Worm (Caenorhabditis elegans) whole organism, L1 larva: ENCODE data around the gene pod-2.
A peak's percentile ranks its signal among the peaks of the same experiment; 100 is the strongest.

ENCODE experiments used
- C04F5.9 ChIP-seq: sonication (generic microtip); optimal IDR thresholded peaks from 2 replicates; lab custom pipeline; 2016; ENCODE audit warnings: missing genetic modification characterization, missing compliant biosample characterization
- C34B4.2 ChIP-seq: sonication (generic microtip); optimal IDR thresholded peaks from 2 replicates; lab custom pipeline; 2017; ENCODE audit warnings: mild to moderate bottlenecking, missing genetic modification characterization, missing compliant biosample characterization
- F16B12.6 ChIP-seq: fragments of 150-350 bp; optimal IDR thresholded peaks from 2 replicates; lab custom pipeline; 2014; ENCODE audit warnings: missing biosample characterization, missing genetic modification characterization
- aha-1 ChIP-seq: fragments of 150-350 bp; optimal IDR thresholded peaks from 2 replicates; lab custom pipeline; 2014; ENCODE audit warnings: missing biosample characterization, missing genetic modification characterization
- aly-2 ChIP-seq: fragments of 150-350 bp; optimal IDR thresholded peaks from 2 replicates; lab custom pipeline; 2014; ENCODE audit warnings: missing biosample characterization, missing genetic modification characterization
- blmp-1 ChIP-seq: fragments of 150-350 bp; optimal IDR thresholded peaks from 2 replicates; lab custom pipeline; 2014; ENCODE audit warnings: missing biosample characterization, missing genetic modification characterization
- dsc-1 ChIP-seq: sonication (generic microtip); optimal IDR thresholded peaks from 2 replicates; lab custom pipeline; 2016; ENCODE audit warnings: mild to moderate bottlenecking, missing genetic modification characterization, missing compliant biosample characterization
- efl-1 ChIP-seq, 4 experiments: fragments of 150-350 bp; optimal IDR thresholded peaks in 3 of 4; peaks in 1 of 4; 1 replicate in 1 of 4; 2 replicates in 3 of 4; lab custom pipeline; 2014; ENCODE audit warnings: missing biosample characterization in 2 of 4, missing genetic modification characterization in 2 of 4, missing genetic modification reagents in 2 of 4
- lsy-2 ChIP-seq, 2 experiments: fragments of 150-350 bp; optimal IDR thresholded peaks; 2 replicates each; lab custom pipeline; 2014; ENCODE audit warnings: missing biosample characterization in 2 of 2, missing genetic modification characterization in 2 of 2
- nhr-237 ChIP-seq: fragments of 150-350 bp; optimal IDR thresholded peaks from 2 replicates; lab custom pipeline; 2014; ENCODE audit warnings: missing biosample characterization, missing genetic modification characterization
- nhr-28 ChIP-seq: fragments of 150-350 bp; optimal IDR thresholded peaks from 2 replicates; lab custom pipeline; 2014; ENCODE audit warnings: missing biosample characterization, missing genetic modification characterization
- nhr-71 ChIP-seq: sonication (generic microtip); optimal IDR thresholded peaks from 2 replicates; lab custom pipeline; 2016; ENCODE audit warnings: mild to moderate bottlenecking, missing genetic modification characterization, moderate library complexity, missing compliant biosample characterization
- pax-3 ChIP-seq: fragments of 200-800 bp; sonication (Bioruptor generic); optimal IDR thresholded peaks from 2 replicates; lab custom pipeline; 2018; ENCODE audit warnings: mild to moderate bottlenecking, missing genetic modification characterization, moderate library complexity, missing compliant biosample characterization
- skn-1 ChIP-seq: fragments of 150-350 bp; optimal IDR thresholded peaks from 2 replicates; lab custom pipeline; 2014; ENCODE audit warnings: missing biosample characterization, missing genetic modification characterization
- snu-23 ChIP-seq: sonication (generic microtip); optimal IDR thresholded peaks from 2 replicates; lab custom pipeline; 2016; ENCODE audit warnings: missing genetic modification characterization, missing compliant biosample characterization
- sox-4 ChIP-seq: sonication (generic microtip); optimal IDR thresholded peaks from 2 replicates; lab custom pipeline; 2016; ENCODE audit warnings: missing genetic modification characterization, missing compliant biosample characterization
- sup-37 ChIP-seq: fragments of 200-800 bp; sonication (Bioruptor generic); optimal IDR thresholded peaks from 2 replicates; lab custom pipeline; 2018; ENCODE audit warnings: mild to moderate bottlenecking, missing genetic modification characterization, missing compliant biosample characterization
- tbx-2 ChIP-seq: sonication (generic microtip); optimal IDR thresholded peaks from 2 replicates; lab custom pipeline; 2016; ENCODE audit warnings: missing genetic modification characterization, missing compliant biosample characterization
- unc-130 ChIP-seq: fragments of 150-350 bp; optimal IDR thresholded peaks from 2 replicates; lab custom pipeline; 2017; ENCODE audit warnings: missing biosample characterization, missing genetic modification characterization, inconsistent platforms
- ztf-11 ChIP-seq, 2 experiments: sonication (generic microtip); optimal IDR thresholded peaks; 2 replicates each; lab custom pipeline; 2016 to 2017; ENCODE audit warnings: missing genetic modification characterization in 2 of 2, missing biosample characterization in 1 of 2, missing compliant biosample characterization in 1 of 2

Gene pod-2

DNA sequence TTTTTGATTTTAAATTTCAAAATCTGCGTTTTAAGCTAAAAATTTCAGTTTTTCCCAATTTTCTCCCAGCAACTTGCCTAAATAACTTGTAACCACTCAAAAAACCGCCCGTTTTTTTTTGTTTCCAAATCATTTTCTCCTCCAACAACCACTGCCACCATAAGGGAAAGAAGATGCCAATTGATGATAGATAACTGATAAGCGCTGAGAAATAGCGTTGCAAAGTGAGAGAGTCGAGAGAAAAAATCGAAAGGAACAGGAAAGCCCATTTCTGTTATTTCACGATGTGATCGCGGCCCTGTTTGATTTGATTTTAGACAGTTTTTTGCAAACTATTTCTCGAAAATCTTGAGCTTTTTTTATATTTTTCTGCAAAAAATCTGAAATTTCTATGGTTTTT lies 53.1 kb downstream of the pod-2 start (continued):
- TF ChIP-seq dsc-1 (tag; lab: Kevin White, UChicago) (no peak), F16B12.6 (tag; lab: Kevin White, UChicago) (no peak), nhr-237 (tag; lab: Kevin White, UChicago) (no peak)

DNA sequence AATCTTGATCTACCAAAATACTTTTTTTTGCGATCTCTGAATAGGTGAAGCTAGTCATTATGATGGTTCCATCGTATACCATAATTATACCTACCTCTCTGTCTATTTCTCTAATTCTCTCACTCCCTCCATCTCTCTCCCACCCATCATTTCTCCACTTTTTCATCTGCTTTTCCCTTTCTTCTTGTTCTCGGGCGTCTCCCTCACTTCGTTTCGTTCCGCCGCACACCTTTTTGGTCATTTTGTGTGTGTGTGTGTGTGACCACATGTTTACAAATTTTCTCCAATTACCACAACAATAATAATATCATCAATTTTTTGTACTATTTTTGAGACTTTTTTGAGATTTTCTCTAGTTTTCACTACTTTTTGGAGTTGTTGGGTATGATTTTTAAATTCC lies 55.3 kb downstream of the pod-2 start:
- no peak for TF ChIP-seq C34B4.2 (tag; lab: Kevin White, UChicago)
- TF ChIP-seq tbx-2 (tag; lab: Kevin White, UChicago), result no peak
- peak; percentile 93 for TF ChIP-seq blmp-1 (tag; lab: Kevin White, UChicago)
- no peak for TF ChIP-seq skn-1 (tag; lab: Kevin White, UChicago)

DNA sequence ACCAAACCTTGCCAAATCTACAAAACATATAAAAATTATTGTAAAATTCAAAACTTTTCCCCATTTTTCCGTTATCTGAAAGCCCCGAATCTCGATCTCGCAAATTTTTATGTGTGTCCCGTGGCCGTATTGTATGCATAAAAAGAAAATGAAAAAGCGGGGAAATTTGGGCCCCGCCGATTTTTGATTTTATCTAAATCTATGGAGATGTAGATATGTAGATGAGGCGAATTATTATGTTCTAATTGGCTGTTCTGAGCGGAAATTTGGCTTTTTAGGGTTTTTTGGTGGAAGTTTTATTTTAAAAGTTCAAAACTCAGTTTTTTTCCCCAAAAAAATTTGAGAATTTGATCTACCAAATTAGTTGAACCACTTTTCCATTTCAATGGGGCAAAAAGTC lies 59.5 kb downstream of the pod-2 start:
- TF ChIP-seq efl-1 (optimal IDR thresholded peaks at IDR 0.05; lab: Kevin White, UChicago) (no peak), efl-1 (GFP tag; optimal IDR thresholded peaks at IDR 0.05 in 1 of 2; lab: Kevin White, UChicago) (no peak), pax-3 (tag; lab: Kevin White, UChicago) (no peak), sox-4 (tag; lab: Kevin White, UChicago) (no peak), nhr-71 (no peak), nhr-28 (tag; lab: Kevin White, UChicago) (no peak), aha-1 (tag; lab: Kevin White, UChicago) (no peak)

DNA sequence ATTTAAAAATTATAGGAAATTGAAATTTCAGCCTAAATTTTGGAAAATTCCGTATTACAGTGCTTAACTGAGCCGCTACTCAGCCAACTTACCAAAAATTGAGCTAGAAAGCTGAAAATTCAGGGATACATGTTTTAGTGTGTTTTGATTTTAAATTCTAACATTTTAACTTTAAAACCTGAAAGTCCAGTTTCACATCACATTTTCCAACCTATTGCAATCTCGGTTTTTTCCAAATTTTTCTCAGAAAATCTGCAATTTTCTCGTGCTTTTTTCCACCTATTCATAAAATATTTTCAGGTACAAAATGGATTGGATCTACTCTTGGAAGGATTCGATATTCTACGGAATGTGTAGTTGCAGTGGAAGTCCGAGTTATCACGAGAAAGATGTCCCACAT lies 60.5 kb downstream of the pod-2 start, which contains the start of gene F53A10.2:
F53A10.2 (plus strand) TSS at position 301 of the 400 bp plus-strand sequence.
- TF ChIP-seq tbx-2 (tag; lab: Kevin White, UChicago), result no peak
- no peak for TF ChIP-seq lsy-2 (tag; optimal IDR thresholded peaks at IDR 0.05; lab: Kevin White, UChicago)
- TF ChIP-seq snu-23 (GFP tag; lab: Kevin White, UChicago), result no peak
- no peak for TF ChIP-seq blmp-1 (tag; lab: Kevin White, UChicago)
- no peak for TF ChIP-seq aly-2
- TF ChIP-seq skn-1 (tag; lab: Kevin White, UChicago), result no peak
- TF ChIP-seq ztf-11 (tag; optimal IDR thresholded peaks at IDR 0.05; lab: Kevin White, UChicago), result no peak
- no peak for TF ChIP-seq unc-130 (tag; lab: Kevin White, UChicago)

DNA sequence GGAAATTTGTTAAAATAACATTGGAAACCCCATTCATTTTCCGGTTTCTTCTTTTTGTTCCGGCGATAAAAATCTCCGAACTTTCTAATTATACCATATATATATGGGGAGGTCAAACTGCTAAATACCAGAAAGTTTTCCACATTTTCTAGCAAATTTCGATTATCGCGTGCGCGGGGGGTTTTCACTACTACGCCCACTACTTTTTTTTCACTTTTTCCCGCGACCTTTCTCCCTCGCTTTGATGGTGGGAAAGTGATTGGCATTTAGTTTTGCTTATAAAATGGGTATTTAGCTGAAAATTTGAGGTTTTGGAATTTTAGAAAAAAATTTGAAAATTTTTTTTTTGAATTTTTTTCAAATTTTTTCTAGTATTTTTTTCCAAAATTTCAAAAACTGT lies 63.4 kb downstream of the pod-2 start:
- TF ChIP-seq C04F5.9 (tag; lab: Kevin White, UChicago), result no peak
- TF ChIP-seq sup-37 (GFP tag; lab: Kevin White, UChicago), result no peak
- no peak for TF ChIP-seq ztf-11 (tag; optimal IDR thresholded peaks at IDR 0.05; lab: Kevin White, UChicago)
- TF ChIP-seq blmp-1 (tag; lab: Kevin White, UChicago), result peak; percentile 96
- no peak for TF ChIP-seq aly-2
